Fruit fly (Drosophila melanogaster): Measurements from ENCODE around the gene AIF.

Gene AIF

dm6 chr2L:2147208-2147607 lies 4.3 kb upstream of the AIF start, which contains the start of the genes CG11723 and Tbcd (continued):
- peak; percentile 90 for TF ChIP-seq B-H1 (GFP tag; IDR thresholded peaks at IDR 0.05)
- TF ChIP-seq CG1832 (GFP tag; optimal IDR thresholded peaks at IDR 0.05): no peak
- TF ChIP-seq nau (GFP tag; optimal IDR thresholded peaks at IDR 0.05): no peak
- peak; percentile 77 for TF ChIP-seq danr (GFP tag; IDR thresholded peaks at IDR 0.05)
- TF ChIP-seq CG8089 (GFP tag; optimal IDR thresholded peaks at IDR 0.05): peak; percentile 87
- peak; percentile 64 for TF ChIP-seq CG31388 (GFP tag; optimal IDR thresholded peaks at IDR 0.05)
- peak; percentile 69 for TF ChIP-seq CG2875 (GFP tag; optimal IDR thresholded peaks at IDR 0.05)
- peak; percentile 74 for TF ChIP-seq CG2116 (GFP tag; optimal IDR thresholded peaks at IDR 0.05)
- TF ChIP-seq onecut (GFP tag; IDR thresholded peaks at IDR 0.05): peak; percentile 86
- peak; percentile 80 for TF ChIP-seq CG12219 (GFP tag; optimal IDR thresholded peaks at IDR 0.05)
- TF ChIP-seq CG9215 (GFP tag; IDR thresholded peaks at IDR 0.05): peak; percentile 90
- TF ChIP-seq zen (tag; optimal IDR thresholded peaks at IDR 0.05): peak; percentile 85
- peak; percentile 25 for TF ChIP-seq en (GFP tag; optimal IDR thresholded peaks at IDR 0.05)
- peak; percentile 88 for TF ChIP-seq Chrac-16 (GFP tag; optimal IDR thresholded peaks at IDR 0.05)
- peak; percentile 82 for TF ChIP-seq Oli (tag; optimal IDR thresholded peaks at IDR 0.05)
- peak; percentile 95 for TF ChIP-seq Ptx1 (GFP tag; IDR thresholded peaks at IDR 0.05)
- no peak for TF ChIP-seq CG15601 (tag; optimal IDR thresholded peaks at IDR 0.05)
- no peak for TF ChIP-seq CG10543 (GFP tag; optimal IDR thresholded peaks at IDR 0.05)
- TF ChIP-seq dmrt99B (tag; optimal IDR thresholded peaks at IDR 0.05): no peak
- peak; percentile 76 for TF ChIP-seq CG1792 (GFP tag; optimal IDR thresholded peaks at IDR 0.05)
- peak; percentile 62 to 89 for TF ChIP-seq chif (GFP tag; optimal IDR thresholded peaks at IDR 0.05)
- TF ChIP-seq CTCF (GFP tag; optimal IDR thresholded peaks at IDR 0.05): peak; percentile 22
- TF ChIP-seq zfh1 (GFP tag; IDR thresholded peaks at IDR 0.05): peak; percentile 95
- TF ChIP-seq crp (GFP tag; optimal IDR thresholded peaks at IDR 0.05): peak; percentile 79 to 92
- peak; percentile 62 for TF ChIP-seq CG34376 (GFP tag; optimal IDR thresholded peaks at IDR 0.05)
- TF ChIP-seq CG10979 (tag; optimal IDR thresholded peaks at IDR 0.05): peak; percentile 82
- TF ChIP-seq fd3F (GFP tag; optimal IDR thresholded peaks at IDR 0.05): peak; percentile 86
- TF ChIP-seq CG3726 (GFP tag; IDR thresholded peaks at IDR 0.05): peak; percentile 88
- TF ChIP-seq Pdp1 (GFP tag; optimal IDR thresholded peaks at IDR 0.05): peak in 1 of 2 experiments; percentile 87
- no peak for TF ChIP-seq lov (optimal IDR thresholded peaks at IDR 0.05)
- TF ChIP-seq lov (GFP tag; IDR thresholded peaks at IDR 0.05): peak; percentile 92
- TF ChIP-seq p53 (GFP tag; optimal IDR thresholded peaks at IDR 0.05): peak; percentile 64
- TF ChIP-seq CG7928 (GFP tag; optimal IDR thresholded peaks at IDR 0.05): peak; percentile 66
- peak; percentile 94 for TF ChIP-seq CG11456 (GFP tag; IDR thresholded peaks at IDR 0.05)
- TF ChIP-seq jigr1 (GFP tag; IDR thresholded peaks at IDR 0.05): peak; percentile 78; the same call in 2 of the 3 replicates
- TF ChIP-seq CG11247 (GFP tag; IDR thresholded peaks at IDR 0.05): peak; percentile 85
- no peak for TF ChIP-seq Lpt (GFP tag; optimal IDR thresholded peaks at IDR 0.05)
- peak; percentile 29; the same call in 1 of the 3 replicates for TF ChIP-seq Doc3 (GFP tag; IDR thresholded peaks at IDR 0.05; ENCODE audit: partially characterized antibody)
- peak; percentile 84 for TF ChIP-seq jumu (GFP tag; optimal IDR thresholded peaks at IDR 0.05)
- TF ChIP-seq Jarid2 (GFP tag; optimal IDR thresholded peaks at IDR 0.05): no peak
- peak; percentile 77 for TF ChIP-seq CG4404 (GFP tag; IDR thresholded peaks at IDR 0.05)
- TF ChIP-seq Fer2 (tag; optimal IDR thresholded peaks at IDR 0.05): peak; percentile 75
- peak; percentile 17; the same call in 1 of the 3 replicates for TF ChIP-seq CG16813 (GFP tag; IDR thresholded peaks at IDR 0.05; ENCODE audit: partially characterized antibody)
- TF ChIP-seq Xrp1 (GFP tag; IDR thresholded peaks at IDR 0.05): peak; percentile 96
- TF ChIP-seq CG17186 (GFP tag; optimal IDR thresholded peaks at IDR 0.05): peak; percentile 63
- TF ChIP-seq CG18599 (GFP tag; optimal IDR thresholded peaks at IDR 0.05): no peak
- peak; percentile 87 for TF ChIP-seq CHES-1-like (GFP tag; optimal IDR thresholded peaks at IDR 0.05)
- TF ChIP-seq HmgZ (tag; optimal IDR thresholded peaks at IDR 0.05): peak; percentile 87
- TF ChIP-seq Med (GFP tag): peak; percentile 97
- TF ChIP-seq sima (GFP tag; optimal IDR thresholded peaks at IDR 0.05): peak; percentile 35
- TF ChIP-seq CG4328 (GFP tag; optimal IDR thresholded peaks at IDR 0.05): no peak
